Worm (Caenorhabditis elegans): ENCODE data around the gene ins-7.

- TF ChIP-seq mep-1 (tag; optimal IDR thresholded peaks at IDR 0.05) (no peak), snpc-4 (tag; optimal IDR thresholded peaks at IDR 0.05) (no peak), lin-15B (tag; optimal IDR thresholded peaks at IDR 0.05) (no peak)
These were observed 30.1 kb upstream of the ins-7 start, which contains the start of gene K01H12.4 for ce11 chrIV:9712782-9713181.
